Worm (Caenorhabditis elegans) whole organism, late embryonic: ENCODE data around the gene czw-1.

Source experiments
- F13H6.1 ChIP-seq: sonication (generic microtip); optimal IDR thresholded peaks from 2 replicates; lab custom pipeline; 2016; ENCODE audit warnings: missing genetic modification characterization, missing compliant biosample characterization
- T23F11.4 ChIP-seq: fragments of 200-800 bp; sonication (Bioruptor generic); optimal IDR thresholded peaks from 2 replicates; lab custom pipeline; 2018; ENCODE audit warnings: mild to moderate bottlenecking, missing genetic modification characterization, missing compliant biosample characterization
- ama-1 ChIP-seq: fragments of 150-350 bp; optimal IDR thresholded peaks from 2 replicates; lab custom pipeline; 2014
- ceh-14 ChIP-seq: sonication (generic microtip); optimal IDR thresholded peaks from 2 replicates; lab custom pipeline; 2016; ENCODE audit warnings: missing genotype, missing genetic modification characterization, missing compliant biosample characterization
- ceh-22 ChIP-seq: sonication (generic microtip); optimal IDR thresholded peaks from 2 replicates; lab custom pipeline; 2017; ENCODE audit warnings: missing biosample characterization, missing genetic modification characterization
- ceh-31 ChIP-seq: sonication (generic microtip); optimal IDR thresholded peaks from 2 replicates; lab custom pipeline; 2016; ENCODE audit warnings: missing genetic modification characterization, missing compliant biosample characterization
- ceh-34 ChIP-seq: sonication (generic microtip); optimal IDR thresholded peaks from 2 replicates; lab custom pipeline; 2016; ENCODE audit warnings: mild to moderate bottlenecking, missing genetic modification characterization, missing compliant biosample characterization
- ceh-45 ChIP-seq: fragments of 200-800 bp; sonication (Bioruptor generic); IDR thresholded peaks from 2 replicates; pipeline ENCODE4 v1.3.6; 2022; ENCODE audit warnings: missing genetic modification reagents, missing genetic modification characterization, missing compliant biosample characterization
- ceh-6 ChIP-seq: fragments of 200-800 bp; sonication (Bioruptor generic); optimal IDR thresholded peaks from 2 replicates; lab custom pipeline; 2018; ENCODE audit warnings: mild to moderate bottlenecking, missing genetic modification characterization, missing compliant biosample characterization
- che-1 ChIP-seq: sonication (generic microtip); optimal IDR thresholded peaks from 2 replicates; lab custom pipeline; 2016; ENCODE audit warnings: mild to moderate bottlenecking, missing genetic modification characterization, missing compliant biosample characterization
- dmd-4 ChIP-seq: sonication (generic microtip); optimal IDR thresholded peaks from 2 replicates; lab custom pipeline; 2016; ENCODE audit warnings: borderline replicate concordance, missing genetic modification characterization, missing compliant biosample characterization
- dve-1 ChIP-seq: sonication (generic microtip); optimal IDR thresholded peaks from 2 replicates; lab custom pipeline; 2017; ENCODE audit warnings: antibody characterized with exemption, mild to moderate bottlenecking, missing genetic modification characterization, missing compliant biosample characterization
- elt-4 ChIP-seq: sonication (generic microtip); optimal IDR thresholded peaks from 2 replicates; lab custom pipeline; 2016; ENCODE audit warnings: missing genetic modification characterization, missing compliant biosample characterization
- fkh-10 ChIP-seq: fragments of 150-350 bp; optimal IDR thresholded peaks from 2 replicates; lab custom pipeline; 2014; ENCODE audit warnings: missing biosample characterization, missing genetic modification reagents, missing genetic modification characterization
- fkh-6 ChIP-seq: sonication (generic microtip); optimal IDR thresholded peaks from 2 replicates; lab custom pipeline; 2016; ENCODE audit warnings: missing genetic modification characterization, missing compliant biosample characterization
- hlh-15 ChIP-seq: sonication (generic microtip); optimal IDR thresholded peaks from 2 replicates; lab custom pipeline; 2016; ENCODE audit warnings: missing genetic modification characterization, missing compliant biosample characterization
- hlh-6 ChIP-seq: sonication (generic microtip); optimal IDR thresholded peaks from 2 replicates; lab custom pipeline; 2016; ENCODE audit warnings: missing genotype, missing genetic modification characterization, missing compliant biosample characterization
- hlh-8 ChIP-seq: sonication (generic microtip); optimal IDR thresholded peaks from 2 replicates; lab custom pipeline; 2016; ENCODE audit warnings: missing genotype, missing genetic modification characterization, missing compliant biosample characterization
- nfya-1 ChIP-seq: sonication (generic microtip); optimal IDR thresholded peaks from 2 replicates; lab custom pipeline; 2017; ENCODE audit warnings: missing genetic modification characterization, mild to moderate bottlenecking, missing compliant biosample characterization, antibody characterized with exemption, moderate library complexity
- pag-3 ChIP-seq: sonication (generic microtip); optimal IDR thresholded peaks from 2 replicates; lab custom pipeline; 2016; ENCODE audit warnings: missing compliant biosample characterization, missing genetic modification characterization, borderline replicate concordance
- pha-4 ChIP-seq: fragments of 150-350 bp; optimal IDR thresholded peaks from 2 replicates; lab custom pipeline; 2018; ENCODE audit warnings: missing biosample characterization, missing genetic modification reagents, missing genetic modification characterization
- pqm-1 ChIP-seq: sonication (generic microtip); optimal IDR thresholded peaks from 2 replicates; lab custom pipeline; 2016; ENCODE audit warnings: missing genetic modification characterization, missing compliant biosample characterization
- ref-2 ChIP-seq: sonication (generic microtip); optimal IDR thresholded peaks from 2 replicates; lab custom pipeline; 2016; ENCODE audit warnings: missing genetic modification characterization, missing compliant biosample characterization
- sox-2 ChIP-seq: fragments of 200-800 bp; sonication (Bioruptor generic); IDR thresholded peaks from 2 replicates; pipeline ENCODE4 v1.3.6; 2022; ENCODE audit warnings: missing genetic modification reagents, missing genetic modification characterization, missing compliant biosample characterization
- tbx-2 ChIP-seq: sonication (generic microtip); optimal IDR thresholded peaks from 2 replicates; lab custom pipeline; 2016; ENCODE audit warnings: missing genetic modification characterization, missing compliant biosample characterization
- tbx-7 ChIP-seq: sonication (generic microtip); optimal IDR thresholded peaks from 2 replicates; lab custom pipeline; 2016; ENCODE audit warnings: missing genotype, missing genetic modification characterization, missing compliant biosample characterization
- ttx-3 ChIP-seq: sonication (generic microtip); optimal IDR thresholded peaks from 2 replicates; lab custom pipeline; 2016; ENCODE audit warnings: missing genetic modification reagents, missing genetic modification characterization, missing compliant biosample characterization
- unc-42 ChIP-seq: sonication (generic microtip); optimal IDR thresholded peaks from 2 replicates; lab custom pipeline; 2016; ENCODE audit warnings: missing genotype, missing genetic modification characterization, missing compliant biosample characterization
- unc-55 ChIP-seq: sonication (generic microtip); optimal IDR thresholded peaks from 2 replicates; lab custom pipeline; 2017; ENCODE audit warnings: missing biosample characterization, missing genetic modification reagents, missing genetic modification characterization
- unc-86 ChIP-seq: sonication (generic microtip); optimal IDR thresholded peaks from 2 replicates; lab custom pipeline; 2016; ENCODE audit warnings: missing genetic modification characterization, missing compliant biosample characterization
- zip-5 ChIP-seq: sonication (generic microtip); optimal IDR thresholded peaks from 2 replicates; lab custom pipeline; 2016; ENCODE audit warnings: missing genetic modification characterization, missing compliant biosample characterization
- ztf-16 ChIP-seq: sonication (generic microtip); optimal IDR thresholded peaks from 2 replicates; lab custom pipeline; 2017; ENCODE audit warnings: missing genetic modification characterization, missing compliant biosample characterization

The czw-1 gene

ce11 chrIV:7938834-7939233 lies 7.8 kb downstream of the czw-1 start, which contains the start of gene F20D12.7:
F20D12.7 (minus strand) TSS chrIV:7938934.
- TF ChIP-seq ceh-14 (tag; lab: Kevin White, UChicago) (no peak), dve-1 (tag; lab: Kevin White, UChicago) (no peak), unc-42 (tag; lab: Kevin White, UChicago) (no peak), unc-55 (no peak), sox-2 (GFP tag; lab: Robert Waterston, UW) (no peak), ceh-45 (GFP tag; lab: Robert Waterston, UW) (no peak), T23F11.4 (GFP tag; lab: Kevin White, UChicago) (no peak), fkh-6 (no peak), ceh-34 (tag; lab: Kevin White, UChicago) (no peak), fkh-10 (GFP tag; lab: Kevin White, UChicago) (no peak), pha-4 (tag; lab: Kevin White, UChicago) (no peak), pqm-1 (tag; lab: Kevin White, UChicago) (no peak), ama-1 (lab: Kevin White, UChicago) (no peak), tbx-2 (no peak), hlh-6 (tag; lab: Kevin White, UChicago) (no peak), dmd-4 (no peak), elt-4 (tag; lab: Kevin White, UChicago) (no peak)
- TF ChIP-seq, all 69 proteins: peak for 0

ce11 chrIV:7933733-7934132 lies 12.9 kb downstream of the czw-1 start, which contains the start of gene bbs-2:
bbs-2 (plus strand) TSS chrIV:7934033.
- TF ChIP-seq hlh-15 (no peak), ttx-3 (tag; lab: Kevin White, UChicago) (no peak), pag-3 (no peak), che-1 (tag; lab: Kevin White, UChicago) (no peak), dve-1 (tag; lab: Kevin White, UChicago) (no peak)

ce11 chrIV:7931873-7932272 lies 14.8 kb downstream of the czw-1 start:
- no peak for TF ChIP-seq zip-5
- no peak for TF ChIP-seq ceh-6 (GFP tag; lab: Kevin White, UChicago)
- no peak for TF ChIP-seq ceh-31
- no peak for TF ChIP-seq tbx-7 (tag; lab: Kevin White, UChicago)
- TF ChIP-seq ceh-22: no peak
- TF ChIP-seq F13H6.1: no peak

- TF ChIP-seq unc-86 (tag; lab: Kevin White, UChicago): no peak
- TF ChIP-seq ref-2 (tag; lab: Kevin White, UChicago): no peak
- TF ChIP-seq fkh-10 (GFP tag; lab: Kevin White, UChicago): no peak
- no peak for TF ChIP-seq ztf-16
Observed at ce11 chrIV:7927852-7928251, 18.8 kb downstream of the czw-1 start, which contains the start of gene gcy-8. gcy-8 (plus strand) TSS chrIV:7928152.

ce11 chrIV:7927218-7927617 lies 19.4 kb downstream of the czw-1 start, which contains the start of gene C49H3.12:
C49H3.12 (minus strand) TSS chrIV:7927318.
- TF ChIP-seq ceh-31 (no peak), che-1 (tag; lab: Kevin White, UChicago) (no peak)

- TF ChIP-seq pag-3 (no peak), nfya-1 (tag; lab: Kevin White, UChicago) (peak; percentile 11), tbx-7 (tag; lab: Kevin White, UChicago) (no peak), hlh-8 (no peak)
Observed at ce11 chrIV:7926102-7926840, 20.4 kb downstream of the czw-1 start, which contains the start of gene rps-2. rps-2 (minus strand) TSS chrIV:7926391.
